Fruit fly (Drosophila melanogaster) whole organism, embryonic: ENCODE data around the gene Ugt35E2.

Source experiments
- B-H2 ChIP-seq: fragments of 200-800 bp; sonication (Bioruptor generic); optimal IDR thresholded peaks from 2 replicates; lab custom pipeline; 2018; ENCODE audit warnings: missing biosample characterization, mild to moderate bottlenecking, missing genetic modification characterization
- Bdp1 ChIP-seq: fragments of 200-800 bp; sonication (Bioruptor generic); optimal IDR thresholded peaks from 3 replicates; lab custom pipeline; 2016; ENCODE audit warnings: missing biosample characterization, missing genetic modification characterization
- C15 ChIP-seq: fragments of 200-800 bp; sonication (Bioruptor generic); IDR thresholded peaks from 3 replicates; pipeline ENCODE4 v1.3.6; 2022; ENCODE audit warnings: missing biosample characterization, missing genetic modification characterization
- CG10267 ChIP-seq: fragments of 200-800 bp; sonication (Bioruptor generic); optimal IDR thresholded peaks from 2 replicates; lab custom pipeline; 2018; ENCODE audit warnings: missing biosample characterization, mild to moderate bottlenecking, missing genetic modification characterization, moderate library complexity
- CG11085 ChIP-seq: fragments of 200-800 bp; sonication (Bioruptor generic); IDR thresholded peaks from 2 replicates; pipeline ENCODE4 v1.3.6; 2022; ENCODE audit warnings: missing biosample characterization, missing genetic modification characterization
- CG11093 ChIP-seq: fragments of 200-800 bp; sonication (Bioruptor generic); IDR thresholded peaks from 3 replicates; pipeline ENCODE4 v1.3.6; 2022; ENCODE audit warnings: missing biosample characterization, missing genetic modification characterization
- CG12391 ChIP-seq: fragments of 200-800 bp; sonication (Bioruptor generic); optimal IDR thresholded peaks from 3 replicates; lab custom pipeline; 2018; ENCODE audit warnings: missing biosample characterization, mild to moderate bottlenecking, missing genetic modification characterization, moderate library complexity
- CG12744 ChIP-seq: fragments of 200-800 bp; sonication (Bioruptor generic); optimal IDR thresholded peaks from 2 replicates; lab custom pipeline; 2016; ENCODE audit warnings: missing biosample characterization, missing genetic modification characterization
- CG13624 ChIP-seq: fragments of 200-800 bp; sonication (Bioruptor generic); optimal IDR thresholded peaks from 2 replicates; lab custom pipeline; 2016; ENCODE audit warnings: missing biosample characterization, missing genetic modification characterization
- CG31365 ChIP-seq: fragments of 200-800 bp; sonication (Bioruptor generic); optimal IDR thresholded peaks from 2 replicates; lab custom pipeline; 2018; ENCODE audit warnings: missing biosample characterization, mild to moderate bottlenecking, missing genetic modification characterization
- CG4282 ChIP-seq: fragments of 200-800 bp; sonication (Bioruptor generic); optimal IDR thresholded peaks from 2 replicates; lab custom pipeline; 2016; ENCODE audit warnings: missing biosample characterization, missing genetic modification characterization
- CG4707 ChIP-seq: fragments of 200-800 bp; sonication (Bioruptor generic); optimal IDR thresholded peaks from 2 replicates; lab custom pipeline; 2018; ENCODE audit warnings: missing biosample characterization, mild to moderate bottlenecking, missing genetic modification characterization, moderate library complexity
- CG5180 ChIP-seq: fragments of 200-800 bp; sonication (Bioruptor generic); optimal IDR thresholded peaks from 3 replicates; lab custom pipeline; 2017; ENCODE audit warnings: missing biosample characterization, missing genetic modification characterization, mild to moderate bottlenecking, moderate library complexity, missing genetic modification reagents
- CG5953 ChIP-seq: fragments of 200-800 bp; sonication (Bioruptor generic); IDR thresholded peaks from 2 replicates; pipeline ENCODE4 v1.3.6; 2022; ENCODE audit warnings: missing biosample characterization, missing genetic modification characterization
- CG6813 ChIP-seq: fragments of 200-800 bp; sonication (Bioruptor generic); optimal IDR thresholded peaks from 2 replicates; lab custom pipeline; 2017; ENCODE audit warnings: missing biosample characterization, missing genetic modification characterization, mild to moderate bottlenecking, moderate library complexity, missing genetic modification reagents
- CG7745 ChIP-seq: fragments of 200-800 bp; sonication (Bioruptor generic); optimal IDR thresholded peaks from 2 replicates; lab custom pipeline; 2018; ENCODE audit warnings: missing biosample characterization, mild to moderate bottlenecking, missing genetic modification characterization, moderate library complexity
- CG9817 ChIP-seq: fragments of 200-800 bp; sonication (Bioruptor generic); optimal IDR thresholded peaks from 2 replicates; lab custom pipeline; 2018; ENCODE audit warnings: missing biosample characterization, mild to moderate bottlenecking, missing genetic modification characterization, moderate library complexity
- Dfd ChIP-seq, 2 experiments: fragments of >200 bp; optimal IDR thresholded peaks; 2 replicates each; lab custom pipeline; 2017; ENCODE audit warnings: missing biosample characterization in 2 of 2, missing genetic modification characterization in 2 of 2
- Hr51 ChIP-seq, 2 experiments: fragments of 200-800 bp; sonication (Bioruptor generic); optimal IDR thresholded peaks; 2 replicates in 1 of 2; 3 replicates in 1 of 2; lab custom pipeline; 2016 to 2018; ENCODE audit warnings: missing biosample characterization in 2 of 2, missing genetic modification characterization in 2 of 2, mild to moderate bottlenecking in 1 of 2, moderate library complexity in 1 of 2
- Lhr ChIP-seq: fragments of 200-800 bp; sonication (Bioruptor generic); optimal IDR thresholded peaks from 3 replicates; lab custom pipeline; 2017; ENCODE audit warnings: mild to moderate bottlenecking, missing biosample characterization, missing genetic modification reagents, missing genetic modification characterization
- Med ChIP-seq: fragments of 200-800 bp; sonication (Bioruptor generic); peaks from one replicate; lab custom pipeline; 2016; ENCODE audit warnings: missing biosample characterization, missing genetic modification characterization, mild to moderate bottlenecking, inconsistent platforms, moderate library complexity
- NC2α ChIP-seq: fragments of 200-800 bp; sonication (Bioruptor generic); optimal IDR thresholded peaks from 2 replicates; lab custom pipeline; 2016; ENCODE audit warnings: missing biosample characterization, missing genetic modification characterization
- NFAT ChIP-seq: fragments of 200-800 bp; sonication (Bioruptor generic); IDR thresholded peaks from 2 replicates; pipeline ENCODE4 v1.3.6; 2022; ENCODE audit warnings: missing biosample characterization, missing genetic modification characterization
- Neu2 ChIP-seq: fragments of 200-800 bp; sonication (Bioruptor generic); optimal IDR thresholded peaks from 3 replicates; lab custom pipeline; 2016; ENCODE audit warnings: missing biosample characterization, missing genetic modification characterization, borderline replicate concordance
- Poxn ChIP-seq: fragments of 200-800 bp; sonication (Bioruptor generic); IDR thresholded peaks from 2 replicates; pipeline ENCODE4 v1.3.6; 2022; ENCODE audit warnings: missing biosample characterization, missing genetic modification characterization
- Ptx1 ChIP-seq: fragments of 200-800 bp; sonication (Bioruptor generic); IDR thresholded peaks from 2 replicates; pipeline ENCODE4 v1.3.6; 2022; ENCODE audit warnings: missing biosample characterization, missing genetic modification characterization
- Sry-β ChIP-seq: fragments of 200-800 bp; sonication (Bioruptor generic); optimal IDR thresholded peaks from 2 replicates; lab custom pipeline; 2018; ENCODE audit warnings: missing biosample characterization, mild to moderate bottlenecking, missing genetic modification characterization, moderate library complexity
- Taf1 ChIP-seq: fragments of 200-800 bp; sonication (Bioruptor generic); IDR thresholded peaks from 2 replicates; pipeline ENCODE4 v1.3.6; 2022; ENCODE audit warnings: missing biosample characterization, missing genetic modification characterization
- YL-1 ChIP-seq: fragments of 200-800 bp; sonication (Bioruptor generic); optimal IDR thresholded peaks from 3 replicates; lab custom pipeline; 2017; ENCODE audit warnings: missing biosample characterization, mild to moderate bottlenecking, missing genetic modification characterization
- ab ChIP-seq: fragments of 200-800 bp; sonication (Bioruptor generic); optimal IDR thresholded peaks from 2 replicates; lab custom pipeline; 2016; ENCODE audit warnings: missing biosample characterization, missing genetic modification characterization
- al ChIP-seq: fragments of 200-800 bp; sonication (Bioruptor generic); IDR thresholded peaks from 2 replicates; pipeline ENCODE4 v1.3.6; 2022; ENCODE audit warnings: missing biosample characterization, missing genetic modification characterization
- aop ChIP-seq: fragments of 200-800 bp; sonication (Bioruptor generic); IDR thresholded peaks from 2 replicates; pipeline ENCODE4 v1.3.6; 2022; ENCODE audit warnings: missing biosample characterization, missing genetic modification characterization
- ara ChIP-seq: fragments of 200-800 bp; sonication (Bioruptor generic); IDR thresholded peaks from 2 replicates; pipeline ENCODE4 v1.3.6; 2022; ENCODE audit warnings: missing biosample characterization, missing genetic modification characterization
- ase ChIP-seq: fragments of 200-800 bp; sonication (Bioruptor generic); IDR thresholded peaks from 3 replicates; pipeline ENCODE4 v1.3.6; 2022; ENCODE audit warnings: missing biosample characterization, missing genetic modification characterization
- bowl ChIP-seq: fragments of 200-800 bp; sonication (Bioruptor generic); IDR thresholded peaks from 2 replicates; pipeline ENCODE4 v1.3.6; 2022; ENCODE audit warnings: missing biosample characterization, missing genetic modification characterization
- chinmo ChIP-seq: fragments of 200-800 bp; sonication (Bioruptor generic); IDR thresholded peaks from 4 replicates; pipeline ENCODE4 v1.3.6; 2022; ENCODE audit warnings: missing biosample characterization, missing genetic modification characterization; ENCODE audit not compliant: partially characterized antibody
- dimm ChIP-seq: fragments of 200-800 bp; sonication (Bioruptor generic); IDR thresholded peaks from 2 replicates; pipeline ENCODE4 v1.3.6; 2022; ENCODE audit warnings: missing biosample characterization, missing genetic modification characterization
- disco-r ChIP-seq: fragments of 200-800 bp; sonication (Bioruptor generic); optimal IDR thresholded peaks from 2 replicates; lab custom pipeline; 2016; ENCODE audit warnings: missing biosample characterization, missing genetic modification characterization
- ewg ChIP-seq: fragments of 200-800 bp; sonication (Bioruptor generic); optimal IDR thresholded peaks from 3 replicates; lab custom pipeline; 2017; ENCODE audit warnings: mild to moderate bottlenecking, missing biosample characterization, missing genetic modification reagents, missing genetic modification characterization
- ftz-f1 ChIP-seq: fragments of 200-800 bp; sonication (Bioruptor generic); optimal IDR thresholded peaks from 2 replicates; lab custom pipeline; 2016; ENCODE audit warnings: missing biosample characterization, missing genetic modification characterization
- her ChIP-seq: fragments of 200-800 bp; sonication (Bioruptor generic); optimal IDR thresholded peaks from 2 replicates; lab custom pipeline; 2016; ENCODE audit warnings: missing biosample characterization, missing genetic modification characterization
- ind ChIP-seq: fragments of 200-800 bp; sonication (Bioruptor generic); optimal IDR thresholded peaks from 3 replicates; lab custom pipeline; 2016; ENCODE audit warnings: missing biosample characterization, missing genetic modification characterization
- lab ChIP-seq: fragments of 200-800 bp; sonication (Bioruptor generic); optimal IDR thresholded peaks from 3 replicates; lab custom pipeline; 2017; ENCODE audit warnings: missing biosample characterization, missing genetic modification characterization, mild to moderate bottlenecking, moderate library complexity, missing genetic modification reagents
- nerfin-1 ChIP-seq: fragments of 200-800 bp; sonication (Bioruptor generic); optimal IDR thresholded peaks from 3 replicates; lab custom pipeline; 2019; ENCODE audit warnings: missing biosample characterization, mild to moderate bottlenecking, missing genetic modification characterization, moderate library complexity
- nmo ChIP-seq: fragments of 200-800 bp; sonication (Bioruptor generic); optimal IDR thresholded peaks from 2 replicates; lab custom pipeline; 2018; ENCODE audit warnings: missing biosample characterization, mild to moderate bottlenecking, missing genetic modification characterization, moderate library complexity
- pfk ChIP-seq: fragments of 200-800 bp; sonication (Bioruptor generic); optimal IDR thresholded peaks from 2 replicates; lab custom pipeline; 2018; ENCODE audit warnings: missing biosample characterization, mild to moderate bottlenecking, missing genetic modification characterization, moderate library complexity
- salm ChIP-seq: fragments of 200-800 bp; sonication (Bioruptor generic); optimal IDR thresholded peaks from 2 replicates; lab custom pipeline; 2018; ENCODE audit warnings: missing biosample characterization, mild to moderate bottlenecking, missing genetic modification characterization
- seq ChIP-seq: fragments of 200-800 bp; sonication (Bioruptor generic); IDR thresholded peaks from 2 replicates; pipeline ENCODE4 v1.3.6; 2022; ENCODE audit warnings: missing biosample characterization, missing genetic modification characterization
- sima ChIP-seq: fragments of 200-800 bp; sonication (Bioruptor generic); optimal IDR thresholded peaks from 2 replicates; lab custom pipeline; 2016; ENCODE audit warnings: missing biosample characterization, missing genetic modification characterization
- slou ChIP-seq: fragments of 200-800 bp; sonication (Bioruptor generic); optimal IDR thresholded peaks from 3 replicates; lab custom pipeline; 2016; ENCODE audit warnings: missing biosample characterization, missing genetic modification characterization
- vvl ChIP-seq: fragments of 200-800 bp; sonication (Bioruptor generic); IDR thresholded peaks from 2 replicates; pipeline ENCODE4 v1.3.6; 2022; ENCODE audit warnings: missing biosample characterization, missing genetic modification characterization
- yki ChIP-seq: fragments of >200 bp; optimal IDR thresholded peaks from 3 replicates; lab custom pipeline; 2018

The Ugt35E2 gene

DNA sequence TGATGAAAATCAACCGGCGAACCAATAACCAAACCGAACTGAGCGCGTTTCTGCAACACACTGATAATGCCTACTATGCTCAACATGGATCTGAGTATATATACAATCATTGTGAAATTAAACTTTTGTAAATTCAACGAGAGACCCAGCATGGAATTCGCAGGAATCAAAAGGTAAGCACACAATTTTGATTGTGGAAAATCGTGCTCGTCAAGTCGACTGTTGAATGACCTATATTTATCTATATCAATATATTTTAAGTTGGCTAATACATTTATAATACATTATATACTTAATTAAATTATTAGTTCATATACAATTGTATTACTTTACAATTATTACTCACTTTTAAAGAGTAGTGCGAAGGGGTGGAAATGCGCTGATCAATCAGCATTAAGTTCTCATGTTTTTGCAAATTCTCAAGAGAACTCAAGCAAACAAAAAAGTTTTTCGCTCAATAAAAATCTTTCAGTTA lies 13.9 kb downstream of the Ugt35E2 start, which contains the start of gene Ugt302K1 (continued):
- TF ChIP-seq Sry-β (GFP tag; lab: Kevin White, UChicago) (no peak), CG12391 (tag; lab: Kevin White, UChicago) (no peak), al (GFP tag; lab: Robert Waterston, UW) (peak; percentile 56; the same call in 1 of the 2 replicates), CG4707 (GFP tag; lab: Kevin White, UChicago) (no peak), aop (no peak), B-H2 (GFP tag; lab: Kevin White, UChicago) (no peak), Taf1 (peak; percentile 32; the same call in 1 of the 2 replicates), CG12744 (GFP tag; lab: Kevin White, UChicago) (no peak), NFAT (GFP tag; lab: Robert Waterston, UW) (peak; percentile 35; the same call in 1 of the 2 replicates), ind (GFP tag; lab: Kevin White, UChicago) (peak; percentile 21), CG11085 (0 out of 2 replicates have a peak, but pooled peaks have one; percentile 30), ewg (GFP tag; lab: Kevin White, UChicago) (no peak), CG31365 (tag; lab: Kevin White, UChicago) (no peak), NC2α (GFP tag; lab: Kevin White, UChicago) (no peak), Lhr (GFP tag; lab: Kevin White, UChicago) (no peak), Poxn (GFP tag; lab: Robert Waterston, UW) (no peak), Ptx1 (GFP tag; lab: Robert Waterston, UW) (peak; percentile 43; the same call in 1 of the 2 replicates), sima (GFP tag; lab: Kevin White, UChicago) (no peak), nmo (GFP tag; lab: Kevin White, UChicago) (no peak), disco-r (no peak), CG4282 (GFP tag; lab: Kevin White, UChicago) (no peak), her (GFP tag; lab: Kevin White, UChicago) (no peak), pfk (GFP tag; lab: Kevin White, UChicago) (no peak), lab (GFP tag; lab: Kevin White, UChicago) (peak; percentile 70), bowl (no peak), CG5953 (GFP tag; lab: Robert Waterston, UW) (no peak), yki (lab: Kevin White, UChicago) (no peak), ara (GFP tag; lab: Robert Waterston, UW) (no peak), CG7745 (no peak), Hr51 (GFP tag; optimal IDR thresholded peaks at IDR 0.05; lab: Kevin White, UChicago) (peak in 1 of 2 experiments; percentile 2), vvl (no peak), chinmo (GFP tag; lab: Robert Waterston, UW) (no peak), dimm (GFP tag; lab: Robert Waterston, UW) (no peak), salm (tag; lab: Kevin White, UChicago) (no peak), seq (no peak), CG6813 (GFP tag; lab: Kevin White, UChicago) (no peak), CG10267 (no peak), CG9817 (tag; lab: Kevin White, UChicago) (no peak), ab (GFP tag; lab: Kevin White, UChicago) (no peak), CG11093 (GFP tag; lab: Robert Waterston, UW) (no peak), ase (no peak), YL-1 (no peak), Neu2 (GFP tag; lab: Kevin White, UChicago) (no peak), Bdp1 (GFP tag; lab: Kevin White, UChicago) (no peak), Dfd (GFP tag; optimal IDR thresholded peaks at IDR 0.05; lab: Kevin White, UChicago) (no peak), ftz-f1 (GFP tag; lab: Kevin White, UChicago) (no peak), nerfin-1 (tag; lab: Kevin White, UChicago) (no peak), slou (GFP tag; lab: Kevin White, UChicago) (no peak), CG5180 (GFP tag; lab: Kevin White, UChicago) (no peak), Med (GFP tag; lab: Kevin White, UChicago) (no peak), CG13624 (GFP tag; lab: Kevin White, UChicago) (no peak), C15 (GFP tag; lab: Robert Waterston, UW) (no peak)
